Fruit fly (Drosophila melanogaster): ENCODE data around the gene CG15370.
A peak's percentile ranks its signal among the peaks of the same experiment; 100 is the strongest.

The CG15370 gene

DNA sequence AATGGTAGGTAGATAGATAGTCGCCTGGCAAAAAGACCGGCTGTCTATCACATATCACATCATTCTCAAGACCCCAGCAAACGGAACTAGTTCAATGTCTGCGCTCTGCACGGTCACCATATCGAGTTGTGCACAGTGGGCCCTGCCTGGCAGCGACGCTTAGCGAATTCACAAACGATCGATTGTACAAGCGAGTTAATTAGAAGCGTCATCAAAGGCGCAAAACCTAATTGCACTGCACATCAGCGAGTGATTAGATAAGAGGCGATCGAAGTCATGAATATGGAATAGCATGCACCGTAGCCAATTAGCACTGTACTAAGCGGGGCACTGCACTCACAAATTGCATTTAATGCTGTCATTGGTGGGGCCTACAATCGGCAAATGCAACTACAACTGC is 4.8 kb upstream of the CG15370 start:
- no peak for TF ChIP-seq CG8478 (optimal IDR thresholded peaks at IDR 0.05)
- TF ChIP-seq CTCF (optimal IDR thresholded peaks at IDR 0.05), result no peak

DNA sequence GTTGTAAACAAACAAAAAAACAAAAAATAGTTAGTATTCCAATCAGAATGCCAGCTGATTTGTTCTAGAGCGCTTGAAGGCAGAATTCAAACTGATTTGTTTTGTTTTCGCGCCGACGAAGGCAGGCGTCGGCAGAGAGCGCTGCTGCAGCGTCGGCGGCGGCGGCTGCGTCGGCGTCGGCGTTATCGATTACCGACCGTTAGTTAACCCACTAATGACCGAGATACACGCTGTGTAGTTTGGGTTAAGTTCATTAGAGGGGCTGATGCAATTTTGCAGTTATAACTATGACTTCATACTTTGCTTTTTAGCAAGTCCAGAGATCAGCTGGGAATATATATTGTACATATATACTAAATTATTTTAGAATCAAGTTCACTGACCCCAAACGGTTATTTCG is 2.1 kb upstream of the CG15370 start, which contains the start of gene t:
Gene t (minus strand): TSS at position 76 of the 400 bp plus-strand sequence.
- TF ChIP-seq CG8478 (optimal IDR thresholded peaks at IDR 0.05) (no peak), CTCF (optimal IDR thresholded peaks at IDR 0.05) (no peak)

DNA sequence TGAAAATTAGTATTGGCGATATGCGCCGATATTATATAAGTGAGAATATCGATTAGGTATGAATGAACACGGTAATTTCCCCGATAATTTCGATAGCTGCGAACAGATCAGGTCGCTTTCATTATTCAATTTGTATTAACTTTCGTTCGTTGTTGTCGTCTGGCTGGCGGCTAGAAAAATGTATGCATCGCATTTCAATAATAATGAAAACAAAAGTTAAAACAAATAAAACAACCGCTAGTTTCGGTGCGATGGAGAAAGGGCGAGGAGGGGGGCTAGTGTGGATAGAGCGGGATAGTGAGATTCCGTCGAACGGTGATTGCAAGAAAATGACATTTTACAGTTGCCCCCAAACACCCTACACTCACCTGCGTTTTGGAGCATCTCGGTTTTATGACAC is 814 bp upstream of the CG15370 start:
- no peak for TF ChIP-seq CTCF (optimal IDR thresholded peaks at IDR 0.05)
- TF ChIP-seq CG8478 (optimal IDR thresholded peaks at IDR 0.05), result no peak

DNA sequence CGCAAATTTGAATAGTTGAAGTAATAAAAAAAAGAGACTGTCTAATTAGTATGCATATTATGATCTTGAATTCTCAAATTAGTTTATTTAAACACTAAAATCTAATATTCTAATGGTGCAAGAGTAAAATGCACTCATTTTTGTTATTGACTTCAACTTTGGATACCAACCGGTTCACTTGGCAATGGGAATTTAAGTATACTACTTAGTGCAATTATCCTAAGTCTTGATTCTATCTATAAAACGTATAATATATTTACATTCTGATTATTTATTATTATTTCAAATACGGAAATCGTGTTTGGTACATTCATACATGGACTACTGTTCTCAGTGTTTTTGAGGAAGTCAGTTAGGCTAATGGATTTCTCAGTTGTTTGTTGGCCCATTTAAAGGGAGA is 1.6 kb downstream of the CG15370 start, which contains the start of gene Gr8a:
Gene Gr8a (plus strand): TSS at position 301 of the 400 bp plus-strand sequence.
- no peak for TF ChIP-seq CG8478 (optimal IDR thresholded peaks at IDR 0.05)
- TF ChIP-seq CTCF (optimal IDR thresholded peaks at IDR 0.05), result no peak

DNA sequence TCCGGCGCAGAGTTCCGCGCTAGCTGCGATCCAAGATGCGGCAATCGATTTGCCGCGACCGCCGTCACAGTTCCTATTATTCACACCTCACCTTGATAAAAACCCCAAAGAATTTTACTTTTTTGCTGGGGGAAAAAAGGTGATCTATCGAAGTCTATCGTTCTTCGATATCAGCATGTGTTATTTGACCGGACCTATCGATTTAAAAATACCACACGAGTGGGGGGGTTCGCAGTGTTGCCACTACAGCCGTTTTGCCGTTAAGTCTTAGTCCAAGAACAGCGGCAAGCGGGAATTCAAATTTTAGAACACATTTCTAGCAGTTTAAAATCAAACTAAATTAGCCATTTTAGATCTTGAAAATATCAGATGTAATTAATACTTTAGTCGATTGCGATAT is 7.0 kb downstream of the CG15370 start, which contains the start of gene CG12121:
Gene CG12121 (minus strand): TSS at position 180 of the 400 bp plus-strand sequence.
- TF ChIP-seq CG8478 (optimal IDR thresholded peaks at IDR 0.05) (no peak), CTCF (optimal IDR thresholded peaks at IDR 0.05) (no peak)

DNA sequence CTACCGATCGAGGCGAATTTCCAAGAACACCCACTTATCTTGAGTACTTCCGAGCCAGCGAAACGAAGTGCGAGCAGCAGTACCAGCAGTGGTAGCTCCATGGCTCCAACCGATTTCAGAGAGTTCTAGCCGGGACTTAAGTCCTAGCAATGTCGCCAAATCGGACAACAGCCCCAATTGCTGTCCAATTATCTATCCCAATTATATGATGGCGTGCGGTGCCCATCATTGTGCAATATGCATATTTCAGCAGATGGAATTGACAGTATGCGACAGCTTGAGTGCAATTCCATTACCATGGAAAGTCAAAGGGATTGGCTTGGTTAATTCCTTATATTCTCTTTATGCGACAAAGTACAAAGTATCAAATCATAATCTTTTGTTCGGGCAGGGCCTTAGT is 11.2 kb downstream of the CG15370 start, which contains the start of gene Ir8a:
Gene Ir8a (minus strand): TSS at position 101 of the 400 bp plus-strand sequence.
- TF ChIP-seq CG8478 (optimal IDR thresholded peaks at IDR 0.05), result no peak
- no peak for TF ChIP-seq CTCF (optimal IDR thresholded peaks at IDR 0.05)

DNA sequence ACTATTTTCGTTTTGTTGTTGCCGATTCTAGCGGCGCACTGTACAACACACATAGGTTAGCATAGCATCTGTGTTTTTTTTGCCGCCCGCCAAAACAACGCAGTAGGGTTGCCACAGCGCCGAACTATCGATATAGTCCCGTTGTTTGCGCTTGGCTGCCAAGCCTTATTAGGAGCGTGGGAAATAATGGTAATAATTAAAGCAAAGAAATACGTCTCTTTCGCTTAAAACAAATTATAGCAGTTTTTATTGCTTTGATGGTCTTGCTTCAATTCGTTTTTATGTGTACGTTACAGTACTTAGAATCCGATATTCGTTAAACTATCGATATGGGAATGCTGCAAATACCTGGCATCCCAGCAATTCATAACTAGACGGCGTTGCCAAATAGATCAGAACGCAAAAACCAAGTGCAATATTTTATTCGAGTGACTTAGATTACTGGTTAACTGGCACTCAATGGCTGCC is 18.2 kb downstream of the CG15370 start, which contains the start of the genes mxc and Larp7:
Gene mxc (minus strand): TSS at position 51 of the 468 bp plus-strand sequence.
Gene Larp7 (plus strand): TSS at position 401 of the 468 bp plus-strand sequence.
- no peak for TF ChIP-seq CG8478 (optimal IDR thresholded peaks at IDR 0.05)
- TF ChIP-seq CTCF (optimal IDR thresholded peaks at IDR 0.05), result peak in 1 of 2 experiments; percentile 21

DNA sequence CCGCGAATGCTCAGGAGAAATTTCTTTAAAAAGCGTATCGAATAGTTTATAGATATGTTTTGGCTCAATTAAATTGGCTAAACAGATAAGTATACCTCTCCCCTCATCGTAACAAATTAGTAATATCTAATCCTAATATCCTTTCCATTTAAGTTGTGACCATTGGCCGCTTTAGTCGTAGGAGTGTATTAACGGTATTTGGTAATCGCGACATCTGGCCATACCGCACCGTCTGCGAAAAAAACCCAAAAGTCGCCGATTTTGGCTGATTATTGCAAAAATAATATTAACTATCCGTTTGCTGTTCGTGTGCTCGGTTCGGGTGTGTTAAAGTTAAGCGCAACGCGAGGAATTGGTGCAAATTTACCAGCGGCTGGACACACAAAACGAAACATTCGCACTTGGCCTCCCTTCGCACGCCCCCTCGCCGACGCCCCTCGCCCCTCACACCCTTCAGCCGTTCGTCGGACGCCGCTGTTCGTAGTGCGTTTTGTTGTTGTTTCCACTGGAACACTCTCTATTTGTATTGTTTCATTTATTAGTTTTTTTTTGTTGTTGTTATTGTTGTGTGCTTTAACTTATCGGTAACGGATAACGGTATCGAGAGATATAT is 22.0 kb downstream of the CG15370 start, which contains the start of the genes amx and Dsor1:
Gene amx (minus strand): TSS at position 166 of the 613 bp plus-strand sequence.
Gene Dsor1 (plus strand): TSS at position 172 of the 613 bp plus-strand sequence.
- TF ChIP-seq CTCF (optimal IDR thresholded peaks at IDR 0.05) (no peak), CG8478 (optimal IDR thresholded peaks at IDR 0.05) (no peak)

DNA sequence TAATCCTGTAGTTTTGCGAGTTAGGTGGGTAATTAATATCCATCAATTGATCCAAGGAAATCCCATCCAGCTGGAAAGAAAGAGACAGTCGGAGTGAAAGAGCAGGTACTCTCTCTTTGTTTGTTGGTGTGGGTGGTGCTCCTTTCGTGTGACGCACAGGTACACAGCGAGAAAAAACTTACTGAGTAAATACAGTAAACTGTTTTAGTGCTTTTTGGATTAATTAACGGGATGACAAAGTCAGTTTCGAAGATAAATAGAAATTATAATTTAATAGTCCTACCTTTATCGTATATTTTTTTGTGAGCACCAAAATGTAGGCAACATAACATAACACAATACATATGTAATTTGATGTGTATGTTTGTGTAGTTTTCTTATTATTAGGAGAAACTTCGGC is 22.8 kb downstream of the CG15370 start:
- TF ChIP-seq CTCF (optimal IDR thresholded peaks at IDR 0.05), result no peak
- TF ChIP-seq CG8478 (optimal IDR thresholded peaks at IDR 0.05), result no peak

DNA sequence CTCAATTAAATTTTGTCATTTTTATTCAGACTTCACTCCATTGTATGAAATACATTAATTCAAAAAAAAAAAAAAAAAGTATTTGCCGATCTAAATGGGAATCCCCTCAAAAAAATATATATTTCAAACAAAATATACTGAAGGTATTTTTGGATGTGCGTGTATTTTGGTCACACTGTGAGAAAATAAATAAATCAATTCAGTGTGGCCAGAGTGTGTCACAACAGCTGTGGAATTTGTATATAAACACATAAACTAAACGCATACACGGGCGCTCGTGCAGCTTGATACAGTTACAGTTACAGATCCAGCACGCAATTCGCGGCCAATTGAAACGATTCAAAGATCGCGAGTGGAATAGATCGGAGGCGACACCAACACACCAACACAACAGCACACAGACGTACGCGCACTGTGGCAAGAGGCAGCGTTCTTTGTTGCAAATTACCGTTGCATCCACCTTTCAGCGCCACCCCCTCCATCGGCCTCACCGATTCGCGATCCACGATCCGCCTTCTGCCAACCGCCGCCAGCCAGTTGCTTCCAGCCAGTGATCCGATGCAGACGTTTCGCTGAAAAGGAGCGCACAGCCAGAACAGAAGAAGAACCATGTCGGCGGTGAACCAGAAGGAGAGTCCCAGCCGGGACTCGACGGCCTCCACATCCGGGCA is 25.1 kb downstream of the CG15370 start, which contains the start of gene CG17754:
Gene CG17754 (plus strand): TSS at position 260 of the 671 bp plus-strand sequence.
- TF ChIP-seq CG8478 (optimal IDR thresholded peaks at IDR 0.05) (no peak), CTCF (optimal IDR thresholded peaks at IDR 0.05) (no peak)

DNA sequence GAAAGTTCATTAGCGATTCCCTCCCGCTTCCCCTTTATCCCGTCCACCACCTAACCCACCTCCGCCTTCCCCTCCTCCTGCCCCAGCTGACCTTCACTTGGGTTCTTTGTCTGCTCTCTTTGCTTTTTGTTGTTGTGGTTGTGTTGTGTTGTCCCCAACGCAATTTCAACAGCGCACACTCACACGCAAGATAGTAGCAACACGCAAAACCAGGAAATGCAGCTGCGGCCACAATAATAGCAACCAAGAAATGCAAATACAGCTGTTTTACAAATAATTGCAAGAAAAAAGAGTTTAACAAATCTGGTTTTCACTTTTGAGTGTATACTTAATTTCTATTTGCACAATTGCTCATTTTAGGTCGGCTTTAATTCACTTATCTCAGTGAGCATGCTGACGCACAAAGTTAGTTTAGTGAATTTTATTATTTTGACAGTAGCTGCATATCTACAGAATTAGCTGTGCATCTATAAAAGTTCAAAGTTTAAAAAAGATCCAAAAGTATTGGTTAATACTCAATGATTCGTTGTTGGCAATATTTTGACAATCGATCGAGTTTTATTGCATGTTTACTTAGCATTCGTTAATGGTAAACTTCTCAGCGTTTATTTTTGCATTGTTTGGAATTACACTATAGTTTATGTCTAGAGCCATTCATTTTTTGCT is 26.1 kb downstream of the CG15370 start:
- TF ChIP-seq CTCF (optimal IDR thresholded peaks at IDR 0.05), result no peak
- no peak for TF ChIP-seq CG8478 (optimal IDR thresholded peaks at IDR 0.05)

DNA sequence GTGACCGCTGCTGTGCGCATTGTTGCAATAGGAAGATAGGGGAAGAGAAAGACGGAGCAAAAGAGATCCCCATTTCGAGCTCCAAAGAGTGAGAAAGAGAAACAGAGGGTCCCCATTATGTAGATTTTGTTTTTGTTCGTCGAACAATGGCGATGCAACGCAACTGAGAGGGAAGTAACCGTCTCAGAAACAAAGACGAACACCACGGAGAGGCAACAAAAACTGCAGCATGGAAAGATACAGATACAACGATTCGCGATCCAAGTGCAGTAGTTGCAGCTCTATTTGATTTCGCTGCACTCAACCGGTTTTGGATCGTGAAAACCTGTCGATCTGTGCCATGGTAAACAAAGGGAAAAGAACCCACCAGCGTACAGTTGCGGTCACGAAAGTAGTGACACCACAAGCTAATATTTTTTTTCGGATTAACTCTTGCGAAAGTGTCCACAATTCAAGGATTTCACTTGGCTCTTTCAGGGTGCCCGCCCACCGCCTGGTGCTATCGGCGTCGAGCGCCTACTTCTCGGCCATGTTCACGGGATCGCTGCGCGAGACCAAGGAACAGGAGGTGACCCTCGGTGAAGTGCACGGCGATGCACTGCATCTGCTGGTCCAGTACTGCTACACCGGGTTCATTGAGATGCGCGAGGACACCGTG is 26.9 kb downstream of the CG15370 start:
- TF ChIP-seq CG8478 (optimal IDR thresholded peaks at IDR 0.05) (no peak), CTCF (optimal IDR thresholded peaks at IDR 0.05) (no peak)

DNA sequence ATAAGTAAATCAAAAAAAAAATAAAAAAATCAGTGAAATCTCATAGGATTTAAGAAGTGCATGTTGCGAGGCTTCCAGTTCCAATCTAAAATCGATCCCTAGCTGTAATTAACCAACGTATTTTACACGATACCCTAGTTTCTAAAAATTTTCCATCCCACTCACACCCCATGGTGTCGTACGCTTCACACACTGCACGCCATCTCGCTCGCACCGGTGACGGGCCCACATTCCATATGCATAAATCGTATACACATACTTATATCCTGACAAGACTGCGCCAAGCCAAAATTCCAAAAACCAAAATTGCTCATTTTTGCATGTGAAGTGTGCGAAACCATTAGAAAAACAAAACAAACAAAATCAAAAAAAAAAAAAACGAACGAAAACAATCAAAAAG is 29.8 kb downstream of the CG15370 start:
- no peak for TF ChIP-seq CTCF (optimal IDR thresholded peaks at IDR 0.05)
- TF ChIP-seq CG8478 (optimal IDR thresholded peaks at IDR 0.05), result no peak

DNA sequence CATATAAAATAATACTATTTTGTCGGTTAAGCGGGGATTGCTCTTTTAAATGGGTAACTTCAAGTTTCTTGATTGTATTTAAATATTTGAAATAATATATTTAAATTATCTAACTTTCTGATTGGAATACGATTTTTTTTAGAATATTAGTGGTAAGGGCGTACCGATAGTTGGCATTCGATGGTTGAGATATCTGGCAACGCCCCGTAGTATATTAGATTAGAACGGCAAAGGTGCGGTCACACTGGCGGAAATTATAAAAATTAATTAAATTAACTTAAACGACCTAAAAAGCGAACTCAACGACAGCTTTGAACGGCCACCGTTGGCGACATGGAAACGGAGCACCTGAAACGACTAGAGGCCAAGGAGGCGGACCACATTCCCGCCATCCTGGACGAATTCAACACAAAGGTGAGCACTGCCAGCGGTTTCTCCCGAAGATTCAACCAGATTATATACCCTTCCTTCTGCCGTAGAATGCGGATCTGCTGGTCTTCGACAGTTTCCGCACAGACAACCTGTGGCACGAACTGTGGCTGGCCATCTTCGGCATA is 30.8 kb downstream of the CG15370 start, which contains the start of gene ric8a:
Gene ric8a (plus strand): TSS at position 205 of the 557 bp plus-strand sequence.
- TF ChIP-seq CTCF (optimal IDR thresholded peaks at IDR 0.05), result no peak
- no peak for TF ChIP-seq CG8478 (optimal IDR thresholded peaks at IDR 0.05)

Measured in S2 (cell line).